Fruit fly (Drosophila melanogaster) whole organism, embryonic: ENCODE data around the gene CG3704.

Source experiments
- CG12769 ChIP-seq: fragments of 200-800 bp; sonication (Bioruptor generic); optimal IDR thresholded peaks from 2 replicates; lab custom pipeline; 2019; ENCODE audit warnings: missing biosample characterization, mild to moderate bottlenecking, missing genetic modification characterization, moderate library complexity
- CG17802 ChIP-seq: fragments of 200-800 bp; sonication (Bioruptor generic); optimal IDR thresholded peaks from 2 replicates; lab custom pipeline; 2018; ENCODE audit warnings: missing biosample characterization, mild to moderate bottlenecking, missing genetic modification characterization, moderate library complexity
- CG4820 ChIP-seq: fragments of 200-800 bp; sonication (Bioruptor generic); optimal IDR thresholded peaks from 3 replicates; lab custom pipeline; 2016; ENCODE audit warnings: missing biosample characterization, missing genetic modification characterization
- D19A ChIP-seq: fragments of 200-800 bp; optimal IDR thresholded peaks from 3 replicates; lab custom pipeline; 2019; ENCODE audit warnings: missing biosample characterization, mild to moderate bottlenecking, missing genetic modification characterization, moderate library complexity
- Drgx ChIP-seq: fragments of 200-800 bp; sonication (Bioruptor generic); IDR thresholded peaks from 2 replicates; pipeline ENCODE4 v1.3.6; 2022; ENCODE audit warnings: missing biosample characterization, missing genetic modification characterization
- E2f1 ChIP-seq: fragments of 200-800 bp; sonication (Bioruptor generic); IDR thresholded peaks from 2 replicates; pipeline ENCODE4 v1.3.6; 2022; ENCODE audit warnings: missing biosample characterization, missing genetic modification characterization
- E2f2 ChIP-seq: fragments of 200-800 bp; sonication (Bioruptor generic); IDR thresholded peaks from 2 replicates; pipeline ENCODE4 v1.3.6; 2022; ENCODE audit warnings: missing biosample characterization, missing genetic modification characterization
- HmgZ ChIP-seq: fragments of 200-800 bp; sonication (Bioruptor generic); optimal IDR thresholded peaks from 2 replicates; lab custom pipeline; 2018; ENCODE audit warnings: missing biosample characterization, mild to moderate bottlenecking, missing genetic modification characterization
- NFAT ChIP-seq: fragments of 200-800 bp; sonication (Bioruptor generic); IDR thresholded peaks from 2 replicates; pipeline ENCODE4 v1.3.6; 2022; ENCODE audit warnings: missing biosample characterization, missing genetic modification characterization
- Vsx1 ChIP-seq: fragments of 200-800 bp; sonication (Bioruptor generic); optimal IDR thresholded peaks from 2 replicates; lab custom pipeline; 2017; ENCODE audit warnings: missing biosample characterization, mild to moderate bottlenecking, missing genetic modification characterization, missing genetic modification reagents
- YL-1 ChIP-seq: fragments of 200-800 bp; sonication (Bioruptor generic); optimal IDR thresholded peaks from 3 replicates; lab custom pipeline; 2017; ENCODE audit warnings: missing biosample characterization, mild to moderate bottlenecking, missing genetic modification characterization
- abd-A ChIP-seq: fragments of 200-800 bp; sonication (Bioruptor generic); optimal IDR thresholded peaks from 3 replicates; lab custom pipeline; 2019; ENCODE audit warnings: missing biosample characterization, mild to moderate bottlenecking, missing genetic modification characterization, moderate library complexity
- chinmo ChIP-seq: fragments of 200-800 bp; sonication (Bioruptor generic); IDR thresholded peaks from 4 replicates; pipeline ENCODE4 v1.3.6; 2022; ENCODE audit warnings: missing biosample characterization, missing genetic modification characterization; ENCODE audit not compliant: partially characterized antibody
- crol ChIP-seq: fragments of 200-800 bp; sonication (Bioruptor generic); IDR thresholded peaks from 2 replicates; pipeline ENCODE4 v1.3.6; 2022; ENCODE audit warnings: missing biosample characterization, missing genetic modification characterization
- kni ChIP-seq: fragments of 200-800 bp; sonication (Bioruptor generic); optimal IDR thresholded peaks from 3 replicates; lab custom pipeline; 2017; ENCODE audit warnings: mild to moderate bottlenecking, missing biosample characterization, missing genetic modification reagents, missing genetic modification characterization
- nom ChIP-seq: fragments of 200-800 bp; sonication (Bioruptor generic); optimal IDR thresholded peaks from 2 replicates; lab custom pipeline; 2017; ENCODE audit warnings: missing biosample characterization, missing genetic modification characterization, mild to moderate bottlenecking, moderate library complexity, missing genetic modification reagents
- pan ChIP-seq, 4 experiments: fragments of >200 bp in 3 of 4; fragments of 200-800 bp in 1 of 4; sonication (Bioruptor generic) in 1 of 4; optimal IDR thresholded peaks in 3 of 4; IDR thresholded peaks in 1 of 4; 2 replicates each; pipeline versions ENCODE4 v1.3.6 to Lab custom; 2017 to 2022; ENCODE audit warnings: missing biosample characterization in 2 of 4, missing genetic modification characterization in 2 of 4, mixed read lengths in 1 of 4
- pum ChIP-seq: fragments of 200-800 bp; sonication (Bioruptor generic); optimal IDR thresholded peaks from 2 replicates; lab custom pipeline; 2016; ENCODE audit warnings: missing biosample characterization, missing genetic modification characterization
- sd ChIP-seq: fragments of 200-800 bp; sonication (Bioruptor generic); optimal IDR thresholded peaks from 3 replicates; lab custom pipeline; 2018; ENCODE audit warnings: missing biosample characterization, mild to moderate bottlenecking, missing genetic modification characterization, moderate library complexity
- vvl ChIP-seq: fragments of 200-800 bp; sonication (Bioruptor generic); IDR thresholded peaks from 2 replicates; pipeline ENCODE4 v1.3.6; 2022; ENCODE audit warnings: missing biosample characterization, missing genetic modification characterization
- z ChIP-seq: fragments of 200-800 bp; sonication (Bioruptor generic); IDR thresholded peaks from 3 replicates; pipeline ENCODE4 v1.3.6; 2022; ENCODE audit warnings: missing biosample characterization, missing genetic modification characterization

Gene CG3704

dm6 chrX:899407-900050 lies 41.1 kb downstream of the CG3704 start:
- TF ChIP-seq chinmo (GFP tag; lab: Robert Waterston, UW), result 0 out of 4 replicates have a peak, but pooled peaks have one; percentile 74
- peak; percentile 11 for TF ChIP-seq CG12769 (tag; lab: Kevin White, UChicago)
- TF ChIP-seq E2f2 (GFP tag; lab: Robert Waterston, UW), result no peak
- TF ChIP-seq Vsx1, result peak; percentile 57
- peak; percentile 55 for TF ChIP-seq D19A (tag; lab: Kevin White, UChicago)
- peak; percentile 15 for TF ChIP-seq abd-A
- no peak for TF ChIP-seq crol
- 0 out of 2 replicates have a peak, but pooled peaks have one; percentile 21 for TF ChIP-seq Drgx (GFP tag; lab: Robert Waterston, UW)

- no peak for TF ChIP-seq E2f1
- no peak for TF ChIP-seq pan (optimal IDR thresholded peaks at IDR 0.05; lab: Kevin White, UChicago)
- no peak for TF ChIP-seq pan (GFP tag; optimal IDR thresholded peaks at IDR 0.05 in 1 of 2, IDR thresholded peaks at IDR 0.05 in 1 of 2)
- peak; percentile 64 for TF ChIP-seq kni (GFP tag; lab: Kevin White, UChicago)
- TF ChIP-seq CG17802 (tag; lab: Kevin White, UChicago), result peak; percentile 95
- TF ChIP-seq z (GFP tag; lab: Robert Waterston, UW), result peak; percentile 79
- peak; percentile 2 for TF ChIP-seq sd (tag; lab: Kevin White, UChicago)
- no peak for TF ChIP-seq HmgZ
- no peak for TF ChIP-seq NFAT (GFP tag; lab: Robert Waterston, UW)
- TF ChIP-seq crol, result peak; percentile 63; the same call in 1 of the 2 replicates
- 0 out of 2 replicates have a peak, but pooled peaks have one; percentile 16 for TF ChIP-seq vvl (GFP tag; lab: Robert Waterston, UW)
- TF ChIP-seq nom (GFP tag; lab: Kevin White, UChicago), result peak; percentile 20
Measured at dm6 chrX:898367-898766, 42.2 kb downstream of the CG3704 start.

dm6 chrX:894182-894581 lies 46.4 kb downstream of the CG3704 start, which contains the start of gene CG11663:
Gene CG11663, plus strand, starts transcription at chrX:894482.
- TF ChIP-seq CG4820 (GFP tag; lab: Kevin White, UChicago), result no peak
- no peak for TF ChIP-seq pum (GFP tag; lab: Kevin White, UChicago)
- TF ChIP-seq YL-1, result no peak
